Fruit fly (Drosophila melanogaster) whole organism, wandering third instar larva: ENCODE results near the gene CG15482.
A peak's percentile ranks its signal among the peaks of the same experiment; 100 is the strongest.

Experiments used
- Abd-B ChIP-seq: fragments of >200 bp; optimal IDR thresholded peaks from 2 replicates; lab custom pipeline; 2017; ENCODE audit warnings: missing biosample characterization, missing genetic modification characterization
- CG32264 ChIP-seq: fragments of 200-800 bp; sonication (Bioruptor generic); optimal IDR thresholded peaks from 2 replicates; lab custom pipeline; 2016; ENCODE audit warnings: missing biosample characterization, missing genetic modification characterization
- CG9705 ChIP-seq: fragments of 200-800 bp; sonication (Bioruptor generic); optimal IDR thresholded peaks from 2 replicates; lab custom pipeline; 2018; ENCODE audit warnings: missing biosample characterization, mild to moderate bottlenecking, missing genetic modification characterization
- CrebA ChIP-seq: fragments of 200-800 bp; sonication (Bioruptor generic); optimal IDR thresholded peaks from 2 replicates; lab custom pipeline; 2016; ENCODE audit warnings: missing biosample characterization, mild to moderate bottlenecking, missing genetic modification characterization, borderline replicate concordance
- Dfd ChIP-seq: fragments of >200 bp; optimal IDR thresholded peaks from 2 replicates; lab custom pipeline; 2017; ENCODE audit warnings: missing biosample characterization, missing genetic modification characterization
- Dif ChIP-seq: fragments of 200-275, 200-300 bp; sonication (Bioruptor generic); optimal IDR thresholded peaks from 2 replicates; lab custom pipeline; 2018; ENCODE audit warnings: missing biosample characterization, missing genetic modification characterization; ENCODE audit not compliant: partially characterized antibody
- GATAd ChIP-seq: sonication (Bioruptor generic); optimal IDR thresholded peaks from 2 replicates; lab custom pipeline; 2016; ENCODE audit warnings: missing biosample characterization, missing genetic modification characterization
- HLH106 ChIP-seq: fragments of 200-800 bp; optimal IDR thresholded peaks from 3 replicates; lab custom pipeline; 2019; ENCODE audit warnings: missing biosample characterization, mild to moderate bottlenecking, missing genetic modification characterization, moderate library complexity
- Hnf4 ChIP-seq: fragments of 200-800 bp; sonication (Bioruptor generic); optimal IDR thresholded peaks from 2 replicates; lab custom pipeline; 2016; ENCODE audit warnings: missing biosample characterization, mild to moderate bottlenecking, missing genetic modification characterization
- Hr78 ChIP-seq: fragments of >200 bp; optimal IDR thresholded peaks from 2 replicates; lab custom pipeline; 2017; ENCODE audit warnings: missing biosample characterization, missing genetic modification characterization
- Hr83 ChIP-seq: fragments of 200-300 bp; sonication (Bioruptor generic); optimal IDR thresholded peaks from 2 replicates; lab custom pipeline; 2016; ENCODE audit warnings: missing biosample characterization, mild to moderate bottlenecking, missing genetic modification characterization, moderate library complexity; ENCODE audit not compliant: poor library complexity, severe bottlenecking
- Jra ChIP-seq: sonication (Bioruptor generic); optimal IDR thresholded peaks from 2 replicates; lab custom pipeline; 2016; ENCODE audit warnings: missing biosample characterization, missing genetic modification characterization
- Mio ChIP-seq: sonication (Bioruptor generic); optimal IDR thresholded peaks from 2 replicates; lab custom pipeline; 2016; ENCODE audit warnings: missing biosample characterization, missing genetic modification characterization
- Myc ChIP-seq: fragments of >200 bp; optimal IDR thresholded peaks from 2 replicates; lab custom pipeline; 2017
- N ChIP-seq: fragments of >200 bp; optimal IDR thresholded peaks from 2 replicates; lab custom pipeline; 2018; ENCODE audit warnings: missing biosample characterization, missing external identifiers, missing genetic modification characterization
- OdsH ChIP-seq: fragments of 200-800 bp; sonication (Bioruptor generic); optimal IDR thresholded peaks from 2 replicates; lab custom pipeline; 2016; ENCODE audit warnings: missing biosample characterization, mild to moderate bottlenecking, missing genetic modification characterization
- Rel ChIP-seq, 2 experiments: fragments of 200-800 bp; sonication (Bioruptor generic) in 1 of 2; optimal IDR thresholded peaks; 2 replicates in 1 of 2; 3 replicates in 1 of 2; lab custom pipeline; 2016 to 2019; ENCODE audit warnings: mild to moderate bottlenecking in 2 of 2, missing biosample characterization in 2 of 2, missing genetic modification characterization in 2 of 2, moderate library complexity in 1 of 2
- Sp1 ChIP-seq: fragments of 200-800 bp; sonication (Bioruptor generic); optimal IDR thresholded peaks from 3 replicates; lab custom pipeline; 2019; ENCODE audit warnings: missing biosample characterization, mild to moderate bottlenecking, missing genetic modification characterization, moderate library complexity
- Vsx2 ChIP-seq: fragments of 200-300, 225-300 bp; sonication (Bioruptor generic); optimal IDR thresholded peaks from 2 replicates; lab custom pipeline; 2018; ENCODE audit warnings: missing biosample characterization, missing genetic modification characterization; ENCODE audit not compliant: partially characterized antibody
- br ChIP-seq: fragments of 200-800 bp; sonication (Bioruptor generic); optimal IDR thresholded peaks from 2 replicates; lab custom pipeline; 2016; ENCODE audit warnings: missing biosample characterization, missing genetic modification characterization
- brk ChIP-seq: fragments of 200-800 bp; sonication (Bioruptor generic); optimal IDR thresholded peaks from 2 replicates; lab custom pipeline; 2016; ENCODE audit warnings: missing biosample characterization, mild to moderate bottlenecking, missing genetic modification characterization
- dl ChIP-seq, 2 experiments: fragments of 175-275, 200-275 bp in 1 of 2; fragments of 200-275 bp in 1 of 2; sonication (Bioruptor generic); optimal IDR thresholded peaks; lab custom pipeline; 2018; ENCODE audit warnings: mild to moderate bottlenecking in 2 of 2, missing biosample characterization in 2 of 2, missing genetic modification characterization in 2 of 2, moderate library complexity in 2 of 2; ENCODE audit not compliant: partially characterized antibody in 2 of 2, insufficient read depth in 1 of 2
- dmrt93B ChIP-seq: fragments of 200-800 bp; sonication (Bioruptor generic); optimal IDR thresholded peaks from 2 replicates; lab custom pipeline; 2018; ENCODE audit warnings: missing biosample characterization, mild to moderate bottlenecking, missing genetic modification characterization
- dsf ChIP-seq: sonication (Bioruptor generic); optimal IDR thresholded peaks from 2 replicates; lab custom pipeline; 2016; ENCODE audit warnings: missing biosample characterization, missing genetic modification characterization, borderline replicate concordance
- ey ChIP-seq: fragments of 200-800 bp; sonication (Bioruptor generic); optimal IDR thresholded peaks from 2 replicates; lab custom pipeline; 2016; ENCODE audit warnings: missing biosample characterization, missing genetic modification characterization
- foxo ChIP-seq, 2 experiments: fragments of 200-800 bp; sonication (Bioruptor generic); optimal IDR thresholded peaks; 2 replicates in 1 of 2; 3 replicates in 1 of 2; lab custom pipeline; 2016 to 2017; ENCODE audit warnings: missing biosample characterization in 2 of 2, missing genetic modification characterization in 2 of 2
- fru ChIP-seq: fragments of 200-800 bp; sonication (Bioruptor generic); optimal IDR thresholded peaks from 3 replicates; lab custom pipeline; 2016; ENCODE audit warnings: missing biosample characterization, mild to moderate bottlenecking, missing genetic modification characterization
- h ChIP-seq: fragments of 200-800 bp; sonication (Bioruptor generic); optimal IDR thresholded peaks from 3 replicates; lab custom pipeline; 2016; ENCODE audit warnings: missing biosample characterization, mild to moderate bottlenecking, missing genetic modification characterization
- jim ChIP-seq: fragments of 175-275, 200-325 bp; sonication (Bioruptor generic); optimal IDR thresholded peaks from 2 replicates; lab custom pipeline; 2016; ENCODE audit warnings: missing biosample characterization, mild to moderate bottlenecking, missing genetic modification characterization
- lola ChIP-seq: fragments of >200 bp; optimal IDR thresholded peaks from 2 replicates; lab custom pipeline; 2017; ENCODE audit warnings: missing biosample characterization, missing genetic modification characterization
- pan ChIP-seq: fragments of >200 bp; optimal IDR thresholded peaks from 2 replicates; lab custom pipeline; 2017
- psq ChIP-seq: fragments of 200-800 bp; sonication (Bioruptor generic); optimal IDR thresholded peaks from 3 replicates; lab custom pipeline; 2017; ENCODE audit warnings: missing biosample characterization, mild to moderate bottlenecking, missing genetic modification characterization, moderate library complexity
- rgr ChIP-seq: fragments of 200-800 bp; sonication (Bioruptor generic); optimal IDR thresholded peaks from 3 replicates; lab custom pipeline; 2016; ENCODE audit warnings: missing biosample characterization, mild to moderate bottlenecking, missing genetic modification characterization
- sage ChIP-seq: fragments of 200-800 bp; sonication (Bioruptor generic); optimal IDR thresholded peaks from 2 replicates; lab custom pipeline; 2016; ENCODE audit warnings: missing biosample characterization, mild to moderate bottlenecking, missing genetic modification characterization
- sv ChIP-seq: fragments of 200-800 bp; sonication (Bioruptor generic); optimal IDR thresholded peaks from 3 replicates; lab custom pipeline; 2016; ENCODE audit warnings: missing biosample characterization, missing genetic modification characterization
- tai ChIP-seq: sonication (Bioruptor generic); optimal IDR thresholded peaks from 2 replicates; lab custom pipeline; 2016; ENCODE audit warnings: missing biosample characterization, missing genetic modification characterization
- usp ChIP-seq: fragments of >200 bp; optimal IDR thresholded peaks from 2 replicates; lab custom pipeline; 2017; ENCODE audit warnings: missing biosample characterization, missing genetic modification characterization
- woc ChIP-seq: sonication (Bioruptor generic); optimal IDR thresholded peaks from 2 replicates; lab custom pipeline; 2016; ENCODE audit warnings: missing biosample characterization, mild to moderate bottlenecking, missing genetic modification characterization

Gene CG15482

DNA sequence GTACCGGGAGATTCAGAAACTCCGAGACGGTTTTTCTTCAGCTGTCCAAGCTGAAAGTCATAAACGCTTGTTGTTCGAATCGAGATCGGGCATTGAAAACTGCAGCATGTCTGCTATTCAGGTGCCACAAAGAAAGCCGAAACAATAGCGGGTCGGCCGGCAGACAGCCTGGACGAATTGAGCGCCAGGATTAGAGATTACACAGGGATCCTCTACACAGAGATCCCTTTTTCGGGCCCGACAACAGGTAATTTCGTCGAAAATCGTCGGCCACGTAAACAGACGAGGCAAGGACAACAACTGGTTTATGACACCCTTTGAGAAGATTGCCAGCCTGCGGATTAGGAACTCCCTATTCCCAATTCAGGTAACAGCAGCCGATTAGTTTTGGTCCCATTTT is 15.6 kb upstream of the CG15482 start, which contains the start of gene CG16813:
TSS of gene CG16813 (plus strand) at position 288 of the 400 bp plus-strand sequence.
- TF ChIP-seq fru (GFP tag; lab: Kevin White, UChicago) = no peak
- TF ChIP-seq tai = no peak
- TF ChIP-seq lola (GFP tag; lab: Kevin White, UChicago) = no peak
- no peak for TF ChIP-seq CG32264
- no peak for TF ChIP-seq N (GFP tag; lab: Kevin White, UChicago)
- TF ChIP-seq usp (GFP tag; lab: Kevin White, UChicago) = no peak
- no peak for TF ChIP-seq dl (GFP tag; optimal IDR thresholded peaks at IDR 0.05; lab: Kevin White, UChicago; ENCODE audit: insufficient read depth in 1 of 2, partially characterized antibody in 2 of 2)
- no peak for TF ChIP-seq ey (GFP tag; lab: Kevin White, UChicago)
- TF ChIP-seq Hr78 (GFP tag; lab: Kevin White, UChicago) = no peak
- no peak for TF ChIP-seq OdsH (GFP tag; lab: Kevin White, UChicago)
- no peak for TF ChIP-seq Mio (GFP tag; lab: Kevin White, UChicago)
- TF ChIP-seq pan (lab: Kevin White, UChicago) = no peak
- no peak for TF ChIP-seq dsf (GFP tag; lab: Kevin White, UChicago)
- no peak for TF ChIP-seq Jra

- TF ChIP-seq lola (GFP tag; lab: Kevin White, UChicago) = no peak
- TF ChIP-seq rgr = no peak
- no peak for TF ChIP-seq Mio (GFP tag; lab: Kevin White, UChicago)
- no peak for TF ChIP-seq Hr83
- TF ChIP-seq OdsH (GFP tag; lab: Kevin White, UChicago) = no peak
- TF ChIP-seq CG9705 = no peak
- no peak for TF ChIP-seq sage
- no peak for TF ChIP-seq Vsx2 (GFP tag; lab: Kevin White, UChicago)
- TF ChIP-seq CrebA (GFP tag; lab: Kevin White, UChicago) = no peak
- TF ChIP-seq, all 38 proteins: peak for 0
These were observed 13.7 kb upstream of the CG15482 start, which contains the start of gene CG15480 for dm6 chr2L:13225225-13225840. Gene CG15480 (minus strand): TSS chr2L:13225275.

dm6 chr2L:13222225-13222648 is 10.6 kb upstream of the CG15482 start, which contains the start of the genes Ski6 and CG16812:
Gene Ski6 (minus strand): TSS chr2L:13222429.
Gene CG16812 (plus strand): TSS chr2L:13222587.
- TF ChIP-seq sage (peak; percentile 51), dmrt93B (GFP tag; lab: Kevin White, UChicago) (no peak), GATAd (GFP tag; lab: Kevin White, UChicago) (no peak), psq (GFP tag; lab: Kevin White, UChicago) (no peak), Myc (lab: Kevin White, UChicago) (no peak), Abd-B (GFP tag; lab: Kevin White, UChicago) (no peak), Rel (GFP tag; optimal IDR thresholded peaks at IDR 0.05; lab: Kevin White, UChicago) (no peak), Rel (tag; optimal IDR thresholded peaks at IDR 0.05; lab: Kevin White, UChicago) (no peak), dsf (GFP tag; lab: Kevin White, UChicago) (no peak), rgr (no peak), lola (GFP tag; lab: Kevin White, UChicago) (no peak), fru (GFP tag; lab: Kevin White, UChicago) (no peak), h (GFP tag; lab: Kevin White, UChicago) (peak; percentile 73), HLH106 (peak; percentile 79), N (GFP tag; lab: Kevin White, UChicago) (no peak), Vsx2 (GFP tag; lab: Kevin White, UChicago) (no peak), dl (GFP tag; optimal IDR thresholded peaks at IDR 0.05; lab: Kevin White, UChicago; ENCODE audit: insufficient read depth in 1 of 2, partially characterized antibody in 2 of 2) (no peak), CG9705 (peak; percentile 40), Dif (GFP tag; lab: Kevin White, UChicago) (no peak), brk (GFP tag; lab: Kevin White, UChicago) (no peak), Jra (no peak), Sp1 (GFP tag; lab: Kevin White, UChicago) (no peak), Hr83 (peak; percentile 36), Mio (GFP tag; lab: Kevin White, UChicago) (no peak), OdsH (GFP tag; lab: Kevin White, UChicago) (peak; percentile 70), woc (GFP tag; lab: Kevin White, UChicago) (no peak), br (GFP tag; lab: Kevin White, UChicago) (no peak), CrebA (GFP tag; lab: Kevin White, UChicago) (no peak), usp (GFP tag; lab: Kevin White, UChicago) (no peak), sv (peak; percentile 31), CG32264 (no peak), tai (no peak), ey (GFP tag; lab: Kevin White, UChicago) (peak; percentile 46), Hr78 (GFP tag; lab: Kevin White, UChicago) (no peak), Dfd (no peak), Hnf4 (GFP tag; lab: Kevin White, UChicago) (no peak), pan (lab: Kevin White, UChicago) (no peak), foxo (GFP tag; optimal IDR thresholded peaks at IDR 0.05; lab: Kevin White, UChicago) (no peak), jim (GFP tag; lab: Kevin White, UChicago) (no peak)
